Fruit fly (Drosophila melanogaster): Measurements from ENCODE around the gene CG3168.

Gene CG3168

DNA sequence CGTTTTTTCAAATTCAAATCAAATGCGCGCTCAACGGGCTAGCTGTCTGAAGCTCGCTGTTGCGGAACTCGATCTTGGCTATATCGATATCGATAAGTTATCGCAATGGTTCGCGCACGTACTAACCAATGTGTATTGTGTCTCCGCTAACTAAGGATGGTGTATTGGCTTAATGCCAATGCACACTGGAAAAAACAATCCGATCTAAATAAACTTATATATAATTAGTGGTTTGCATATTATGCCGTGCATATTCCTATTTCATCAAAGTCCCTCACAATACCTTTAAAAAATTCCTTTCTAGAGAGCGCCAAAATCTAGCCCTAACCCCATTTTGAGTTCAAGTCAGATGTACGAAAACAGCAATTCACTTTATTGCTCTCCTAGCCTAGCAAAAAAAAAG lies 1.4 kb upstream of the CG3168 start (continued):
- TF ChIP-seq Ravus (GFP tag; IDR thresholded peaks at IDR 0.05) (no peak; the same call in 1 of the 2 replicates), CG16863 (GFP tag; optimal IDR thresholded peaks at IDR 0.05) (peak; percentile 18), nerfin-1 (tag; optimal IDR thresholded peaks at IDR 0.05) (no peak), tin (GFP tag; optimal IDR thresholded peaks at IDR 0.05) (peak; percentile 44), hbn (GFP tag; IDR thresholded peaks at IDR 0.05; ENCODE audit: partially characterized antibody) (peak; percentile 63), BtbVII (GFP tag; optimal IDR thresholded peaks at IDR 0.05) (peak; percentile 7), Nf-YA (GFP tag; IDR thresholded peaks at IDR 0.05) (no peak), psq (GFP tag; optimal IDR thresholded peaks at IDR 0.05) (no peak), CG10654 (GFP tag; optimal IDR thresholded peaks at IDR 0.05) (peak; percentile 27), CG2202 (tag; optimal IDR thresholded peaks at IDR 0.05) (no peak), CG14050 (GFP tag; IDR thresholded peaks at IDR 0.05) (peak; percentile 17; the same call in 1 of the 3 replicates), bab2 (GFP tag; optimal IDR thresholded peaks at IDR 0.05) (no peak), trem (tag; optimal IDR thresholded peaks at IDR 0.05) (peak; percentile 64), CG6254 (GFP tag; optimal IDR thresholded peaks at IDR 0.05) (no peak), emc (GFP tag; optimal IDR thresholded peaks at IDR 0.05) (peak; percentile 21), corto (GFP tag; optimal IDR thresholded peaks at IDR 0.05) (no peak), ind (GFP tag; optimal IDR thresholded peaks at IDR 0.05) (peak; percentile 25), crol (GFP tag; IDR thresholded peaks at IDR 0.05) (no peak), hth (optimal IDR thresholded peaks at IDR 0.05) (no peak), insv (GFP tag; optimal IDR thresholded peaks at IDR 0.05) (peak in 1 of 2 experiments; percentile 27), CG17359 (tag; optimal IDR thresholded peaks at IDR 0.05) (peak; percentile 29), lov (optimal IDR thresholded peaks at IDR 0.05) (no peak), lov (GFP tag; IDR thresholded peaks at IDR 0.05) (0 out of 3 replicates have a peak, but pooled peaks have one; percentile 48), Awh (GFP tag; IDR thresholded peaks at IDR 0.05) (peak; percentile 50; the same call in 1 of the 2 replicates), Poxn (GFP tag; IDR thresholded peaks at IDR 0.05) (no peak), grau (tag; optimal IDR thresholded peaks at IDR 0.05) (peak; percentile 51), CG12299 (tag; optimal IDR thresholded peaks at IDR 0.05) (no peak), pum (GFP tag; optimal IDR thresholded peaks at IDR 0.05) (peak; percentile 42), CG1024 (GFP tag; IDR thresholded peaks at IDR 0.05) (peak; percentile 52; the same call in 1 of the 2 replicates), Xrp1 (GFP tag; IDR thresholded peaks at IDR 0.05) (peak; percentile 56), Rfx (GFP tag; IDR thresholded peaks at IDR 0.05) (peak; percentile 74), slbo (GFP tag; IDR thresholded peaks at IDR 0.05) (peak; percentile 74), mld (GFP tag; IDR thresholded peaks at IDR 0.05; ENCODE audit: partially characterized antibody) (peak; percentile 71; the same call in 1 of the 3 replicates), H15 (GFP tag; IDR thresholded peaks at IDR 0.05) (peak; percentile 59; the same call in 2 of the 3 replicates), amos (GFP tag; IDR thresholded peaks at IDR 0.05; ENCODE audit: partially characterized antibody) (peak; percentile 86), CG3847 (GFP tag; IDR thresholded peaks at IDR 0.05) (peak; percentile 66), Bdp1 (GFP tag; optimal IDR thresholded peaks at IDR 0.05) (peak; percentile 47), wdn (GFP tag; IDR thresholded peaks at IDR 0.05) (peak; percentile 48; the same call in 1 of the 2 replicates), Lhr (GFP tag; optimal IDR thresholded peaks at IDR 0.05) (peak; percentile 84), CG10321 (GFP tag; IDR thresholded peaks at IDR 0.05) (no peak), CHES-1-like (GFP tag; optimal IDR thresholded peaks at IDR 0.05) (no peak), lilli (GFP tag; optimal IDR thresholded peaks at IDR 0.05) (peak; percentile 73)

Measured in whole organism, embryonic.